Worm (Caenorhabditis elegans) whole organism, young adult: ENCODE results near the gene mdt-6.

Experiments used
- B0336.3 ChIP-seq: fragments of 200-800 bp; sonication (Bioruptor generic); IDR thresholded peaks from 2 replicates; pipeline ENCODE4 v1.3.6; 2022; ENCODE audit warnings: missing genetic modification characterization, missing compliant biosample characterization
- F22D6.2 ChIP-seq: sonication (generic microtip); optimal IDR thresholded peaks from 2 replicates; lab custom pipeline; 2016; ENCODE audit warnings: mild to moderate bottlenecking, missing genetic modification characterization, missing compliant biosample characterization
- T26A5.8 ChIP-seq: sonication (generic microtip); optimal IDR thresholded peaks from 2 replicates; lab custom pipeline; 2016; ENCODE audit warnings: missing genetic modification characterization, missing compliant biosample characterization
- Y53F4B.3 ChIP-seq: fragments of 200-800 bp; sonication (Bioruptor generic); IDR thresholded peaks from 2 replicates; pipeline ENCODE4 v1.3.6; 2022; ENCODE audit warnings: missing genetic modification reagents, missing genetic modification characterization, missing compliant biosample characterization
- ceh-91 ChIP-seq: fragments of 200-800 bp; sonication (Bioruptor generic); IDR thresholded peaks from 2 replicates; pipeline ENCODE4 v1.3.6; 2022; ENCODE audit warnings: missing genetic modification reagents, missing genetic modification characterization, missing compliant biosample characterization
- egrh-3 ChIP-seq: fragments of 200-800 bp; sonication (Bioruptor generic); IDR thresholded peaks from 2 replicates; pipeline ENCODE4 v1.3.6; 2022; ENCODE audit warnings: missing genetic modification reagents, missing genetic modification characterization, missing compliant biosample characterization
- him-1 ChIP-seq: sonication (generic microtip); optimal IDR thresholded peaks from 2 replicates; lab custom pipeline; 2016; ENCODE audit warnings: missing genotype, missing genetic modification reagents, missing genetic modification characterization, missing compliant biosample characterization
- madf-10 ChIP-seq: sonication (generic microtip); optimal IDR thresholded peaks from 2 replicates; lab custom pipeline; 2016; ENCODE audit warnings: mild to moderate bottlenecking, missing genetic modification characterization, missing compliant biosample characterization
- snpc-4 ChIP-seq, 5 experiments: fragments of 150-350 bp in 1 of 5; sonication (generic microtip) in 4 of 5; optimal IDR thresholded peaks; 2 replicates each; lab custom pipeline; 2014 to 2018; ENCODE audit warnings: missing genetic modification characterization in 5 of 5, missing biosample characterization in 3 of 5, antibody characterized with exemption in 2 of 5, mild to moderate bottlenecking in 2 of 5, missing compliant biosample characterization in 2 of 5, missing genotype in 2 of 5, moderate library complexity in 2 of 5, missing genetic modification reagents in 1 of 5
- somi-1 ChIP-seq: fragments of 200-800 bp; sonication (Bioruptor generic); optimal IDR thresholded peaks from 2 replicates; lab custom pipeline; 2018; ENCODE audit warnings: mild to moderate bottlenecking, missing genetic modification characterization, missing compliant biosample characterization

- TF ChIP-seq somi-1 (GFP tag; lab: Kevin White, UChicago) (no peak), snpc-4 (GFP tag; optimal IDR thresholded peaks at IDR 0.05; lab: Kevin White, UChicago) (no peak), snpc-4 (tag; optimal IDR thresholded peaks at IDR 0.05; lab: Kevin White, UChicago) (no peak), ceh-91 (GFP tag; lab: Robert Waterston, UW) (no peak), him-1 (tag; lab: Kevin White, UChicago) (no peak), egrh-3 (GFP tag; lab: Robert Waterston, UW) (no peak), B0336.3 (GFP tag; lab: Robert Waterston, UW) (no peak), F22D6.2 (tag; lab: Kevin White, UChicago) (no peak), madf-10 (tag; lab: Kevin White, UChicago) (no peak), Y53F4B.3 (no peak), T26A5.8 (tag; lab: Kevin White, UChicago) (no peak)
Measured at ce11 chrV:7015872-7016271, 43.6 kb downstream of the mdt-6 start, which contains the start of gene C33G8.13.
